Worm (Caenorhabditis elegans): ENCODE data around the gene F28H7.8.

DNA sequence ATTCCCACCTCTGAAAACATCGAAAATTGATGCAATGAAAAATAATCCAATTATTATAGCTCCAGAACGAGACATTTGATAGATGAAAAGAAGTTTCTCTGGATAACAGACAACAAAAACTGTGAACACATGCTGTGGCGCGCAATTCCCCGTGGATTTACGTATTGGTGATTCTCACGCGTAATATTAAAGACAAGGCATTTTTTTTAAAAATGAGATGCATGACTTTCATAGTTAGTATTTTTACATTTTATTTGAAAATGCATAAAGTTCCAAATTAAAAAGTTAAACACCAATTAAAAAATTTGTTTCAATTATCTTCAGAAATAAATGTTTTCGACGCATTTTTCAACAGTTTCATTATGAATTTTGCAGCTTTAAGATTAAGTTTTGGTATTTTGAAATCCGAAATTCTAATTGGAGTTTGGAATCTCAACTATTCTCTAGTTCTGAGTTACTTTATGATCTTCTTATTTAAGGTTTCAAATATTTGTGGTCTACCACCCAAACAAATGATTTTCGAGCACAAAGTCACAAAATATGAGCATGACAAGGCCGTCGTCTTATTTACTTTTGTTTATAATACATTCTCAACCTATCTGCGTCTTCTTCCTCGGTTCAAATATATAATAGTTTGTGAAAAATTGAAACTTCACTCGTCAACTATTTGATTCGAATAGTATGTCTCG is 11.4 kb upstream of the F28H7.8 start, which contains the start of the genes selt-1.2 and F28H7.2:
- TF ChIP-seq F10E7.11 (tag; optimal IDR thresholded peaks at IDR 0.05) (no peak), ZK185.1 (tag; optimal IDR thresholded peaks at IDR 0.05; ENCODE audit: poor library complexity, severe bottlenecking) (no peak), him-1 (tag; optimal IDR thresholded peaks at IDR 0.05) (no peak), pha-4 (tag; optimal IDR thresholded peaks at IDR 0.05) (no peak), dpff-1 (tag; optimal IDR thresholded peaks at IDR 0.05) (no peak), hmg-20 (GFP tag; IDR thresholded peaks at IDR 0.05) (no peak), sea-2 (GFP tag; IDR thresholded peaks at IDR 0.05) (no peak), nfya-1 (tag; optimal IDR thresholded peaks at IDR 0.05; ENCODE audit: borderline replicate concordance, insufficient read depth) (no peak), snpc-4 (GFP tag; optimal IDR thresholded peaks at IDR 0.05) (no peak), snpc-4 (tag; optimal IDR thresholded peaks at IDR 0.05) (no peak), sdz-38 (tag; optimal IDR thresholded peaks at IDR 0.05) (no peak)
